Fruit fly (Drosophila melanogaster) whole organism, adult: ENCODE measurements around the gene CG44198.

ENCODE experiments used
- CG11617 ChIP-seq: fragments of 200-800 bp; sonication (Bioruptor generic); optimal IDR thresholded peaks from 2 replicates; lab custom pipeline; 2017; ENCODE audit warnings: mild to moderate bottlenecking, missing biosample characterization, missing genetic modification reagents, missing genetic modification characterization
- CG12768 ChIP-seq: fragments of 200-800 bp; sonication (Bioruptor generic); optimal IDR thresholded peaks from 2 replicates; lab custom pipeline; 2017; ENCODE audit warnings: missing biosample characterization, missing genetic modification characterization, mild to moderate bottlenecking, moderate library complexity, missing genetic modification reagents
- CG14711 ChIP-seq: fragments of 200-800 bp; sonication (Bioruptor generic); optimal IDR thresholded peaks from 2 replicates; lab custom pipeline; 2018; ENCODE audit warnings: missing biosample characterization, mild to moderate bottlenecking, missing genetic modification characterization, moderate library complexity
- CG1620 ChIP-seq: fragments of 200-800 bp; sonication (Bioruptor generic); optimal IDR thresholded peaks from 2 replicates; lab custom pipeline; 2016; ENCODE audit warnings: missing biosample characterization, missing genetic modification characterization
- CG33017 ChIP-seq: fragments of 200-800 bp; sonication (Bioruptor generic); optimal IDR thresholded peaks from 2 replicates; lab custom pipeline; 2018; ENCODE audit warnings: missing biosample characterization, mild to moderate bottlenecking, missing genetic modification characterization, moderate library complexity
- CG5204 ChIP-seq: fragments of 200-800 bp; sonication (Bioruptor generic); optimal IDR thresholded peaks from 2 replicates; lab custom pipeline; 2016; ENCODE audit warnings: missing biosample characterization, missing genetic modification characterization
- CG7045 ChIP-seq: fragments of 200-800 bp; sonication (Bioruptor generic); optimal IDR thresholded peaks from 2 replicates; lab custom pipeline; 2017; ENCODE audit warnings: missing biosample characterization, mild to moderate bottlenecking, missing genetic modification characterization
- CG7101 ChIP-seq: fragments of 200-800 bp; sonication (Bioruptor generic); optimal IDR thresholded peaks from 2 replicates; lab custom pipeline; 2018; ENCODE audit warnings: missing biosample characterization, mild to moderate bottlenecking, missing genetic modification characterization, moderate library complexity
- Clk ChIP-seq: fragments of 200-800 bp; sonication (Bioruptor generic); optimal IDR thresholded peaks from 2 replicates; lab custom pipeline; 2017; ENCODE audit warnings: missing biosample characterization, missing genetic modification characterization
- Crg-1 ChIP-seq: fragments of 200-800 bp; sonication (Bioruptor generic); optimal IDR thresholded peaks from 2 replicates; lab custom pipeline; 2016; ENCODE audit warnings: missing biosample characterization, missing genetic modification characterization
- Hr96 ChIP-seq: fragments of 200-800 bp; sonication (Bioruptor generic); optimal IDR thresholded peaks from 2 replicates; lab custom pipeline; 2016; ENCODE audit warnings: missing biosample characterization, missing genetic modification characterization
- Mnt ChIP-seq: fragments of 200-800 bp; sonication (Bioruptor generic); optimal IDR thresholded peaks from 2 replicates; lab custom pipeline; 2016; ENCODE audit warnings: missing biosample characterization, mild to moderate bottlenecking, missing genetic modification characterization
- bab1 ChIP-seq: fragments of 200-800 bp; sonication (Bioruptor generic); optimal IDR thresholded peaks from 3 replicates; lab custom pipeline; 2019; ENCODE audit warnings: missing biosample characterization, mild to moderate bottlenecking, missing genetic modification characterization, moderate library complexity
- cic ChIP-seq: fragments of 200-800 bp; sonication (Bioruptor generic); optimal IDR thresholded peaks from 2 replicates; lab custom pipeline; 2017; ENCODE audit warnings: missing biosample characterization, mild to moderate bottlenecking, missing genetic modification characterization, moderate library complexity
- cnc ChIP-seq, 2 experiments: fragments of >200 bp; optimal IDR thresholded peaks; 2 replicates each; lab custom pipeline; 2017
- kay ChIP-seq: fragments of 200-800 bp; sonication (Bioruptor generic); peaks from one replicate; lab custom pipeline; 2016; ENCODE audit warnings: missing biosample characterization, missing genetic modification characterization, borderline replicate concordance
- ovo ChIP-seq: fragments of 200-800 bp; sonication (Bioruptor generic); optimal IDR thresholded peaks from 2 replicates; lab custom pipeline; 2016; ENCODE audit warnings: missing biosample characterization, missing genetic modification characterization
- pad ChIP-seq: fragments of 200-800 bp; sonication (Bioruptor generic); optimal IDR thresholded peaks from 3 replicates; lab custom pipeline; 2017; ENCODE audit warnings: missing biosample characterization, missing genetic modification characterization, mild to moderate bottlenecking, moderate library complexity, missing genetic modification reagents
- tj ChIP-seq: fragments of 200-800 bp; sonication (Bioruptor generic); optimal IDR thresholded peaks from 3 replicates; lab custom pipeline; 2017; ENCODE audit warnings: missing biosample characterization, mild to moderate bottlenecking, missing genetic modification characterization, moderate library complexity
- toe ChIP-seq: fragments of 200-800 bp; sonication (Bioruptor generic); optimal IDR thresholded peaks from 2 replicates; lab custom pipeline; 2016; ENCODE audit warnings: missing biosample characterization, missing genetic modification characterization

The CG44198 gene

DNA sequence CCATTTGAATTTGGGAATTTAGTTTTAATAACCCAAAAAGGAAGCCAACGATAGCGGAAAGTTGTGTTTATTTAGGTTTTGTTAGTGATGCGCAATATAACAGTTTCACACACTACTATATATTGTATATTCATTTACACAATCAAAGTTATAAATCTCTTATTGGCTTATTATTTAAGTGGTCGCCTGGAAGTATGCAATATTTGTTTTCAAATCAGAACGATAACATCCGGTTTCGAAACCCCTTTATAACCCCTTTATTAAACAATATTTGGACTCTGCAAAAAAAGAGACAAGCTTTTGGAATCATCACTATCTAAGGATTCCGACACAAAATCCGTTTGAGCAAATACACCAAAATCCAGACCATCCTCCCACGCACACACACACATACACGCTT lies 39.0 kb upstream of the CG44198 start:
- TF ChIP-seq pad (GFP tag; lab: Kevin White, UChicago), result no peak
- no peak for TF ChIP-seq CG1620 (GFP tag; lab: Kevin White, UChicago)
- TF ChIP-seq kay, result no peak
- no peak for TF ChIP-seq tj (GFP tag; lab: Kevin White, UChicago)
- TF ChIP-seq bab1, result peak; percentile 60
- no peak for TF ChIP-seq Mnt (GFP tag; lab: Kevin White, UChicago)
- peak; percentile 32 for TF ChIP-seq CG11617 (GFP tag; lab: Kevin White, UChicago)
- TF ChIP-seq cic (GFP tag; lab: Kevin White, UChicago), result no peak
- TF ChIP-seq cnc (optimal IDR thresholded peaks at IDR 0.05; lab: Kevin White, UChicago), result no peak
- peak; percentile 4 for TF ChIP-seq CG12768 (GFP tag; lab: Kevin White, UChicago)
- TF ChIP-seq Crg-1 (GFP tag; lab: Kevin White, UChicago), result no peak
- no peak for TF ChIP-seq CG33017 (tag; lab: Kevin White, UChicago)
- TF ChIP-seq CG7101, result peak; percentile 19
- no peak for TF ChIP-seq Clk (GFP tag; lab: Kevin White, UChicago)
- TF ChIP-seq toe (GFP tag; lab: Kevin White, UChicago), result peak; percentile 33
- no peak for TF ChIP-seq CG7045 (GFP tag; lab: Kevin White, UChicago)
- TF ChIP-seq CG5204, result no peak
- no peak for TF ChIP-seq ovo (GFP tag; lab: Kevin White, UChicago)
- TF ChIP-seq Hr96 (GFP tag; lab: Kevin White, UChicago), result no peak
- TF ChIP-seq CG14711 (tag; lab: Kevin White, UChicago), result no peak

DNA sequence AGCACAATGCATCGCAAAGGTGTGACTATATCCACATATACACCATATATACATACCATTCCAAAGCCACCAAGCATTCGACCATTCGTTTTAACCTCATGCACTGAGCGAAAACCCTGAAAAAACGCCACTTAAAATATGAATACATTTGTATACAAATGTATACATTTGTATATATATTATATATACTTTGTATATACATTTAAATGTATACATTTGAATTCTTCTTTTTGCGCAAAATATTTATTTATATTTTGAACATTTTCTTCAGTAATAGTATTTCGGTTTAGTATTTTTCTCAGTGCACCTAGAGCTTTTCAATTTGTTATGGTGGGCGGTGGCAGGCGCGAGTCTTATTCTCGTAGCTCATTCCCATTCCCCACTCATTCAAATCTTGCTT lies 37.4 kb upstream of the CG44198 start:
- TF ChIP-seq tj (GFP tag; lab: Kevin White, UChicago) (peak; percentile 20), Mnt (GFP tag; lab: Kevin White, UChicago) (no peak), CG33017 (tag; lab: Kevin White, UChicago) (peak; percentile 87), ovo (GFP tag; lab: Kevin White, UChicago) (no peak), CG5204 (no peak), CG1620 (GFP tag; lab: Kevin White, UChicago) (no peak), CG12768 (GFP tag; lab: Kevin White, UChicago) (peak; percentile 57), kay (peak; percentile 71), Hr96 (GFP tag; lab: Kevin White, UChicago) (no peak), CG11617 (GFP tag; lab: Kevin White, UChicago) (peak; percentile 49), cic (GFP tag; lab: Kevin White, UChicago) (peak; percentile 11), CG14711 (tag; lab: Kevin White, UChicago) (peak; percentile 56), bab1 (no peak), toe (GFP tag; lab: Kevin White, UChicago) (no peak), cnc (optimal IDR thresholded peaks at IDR 0.05; lab: Kevin White, UChicago) (no peak), Crg-1 (GFP tag; lab: Kevin White, UChicago) (no peak), pad (GFP tag; lab: Kevin White, UChicago) (peak; percentile 11), Clk (GFP tag; lab: Kevin White, UChicago) (peak; percentile 18), CG7045 (GFP tag; lab: Kevin White, UChicago) (peak; percentile 77), CG7101 (peak; percentile 63)

DNA sequence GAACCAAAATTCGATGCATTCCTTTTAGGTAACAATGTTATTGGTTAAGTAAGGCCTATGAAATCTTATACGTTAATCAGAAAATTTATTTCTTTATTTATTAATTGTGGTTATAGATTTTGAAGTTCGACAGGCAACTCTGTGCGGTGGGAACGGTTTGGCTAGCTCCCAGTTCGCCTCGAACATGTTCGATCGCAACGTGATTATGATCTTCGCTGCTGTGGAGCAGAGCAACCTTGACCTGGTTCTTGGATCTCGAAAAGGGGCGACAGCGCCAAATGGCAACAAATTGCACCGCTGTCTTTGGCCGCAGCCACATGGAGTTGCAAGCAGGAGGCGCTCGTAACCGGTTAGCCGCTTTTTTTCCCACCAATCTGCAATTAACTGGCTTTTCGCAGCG lies 35.4 kb upstream of the CG44198 start:
- TF ChIP-seq Hr96 (GFP tag; lab: Kevin White, UChicago), result no peak
- no peak for TF ChIP-seq CG5204
- TF ChIP-seq CG11617 (GFP tag; lab: Kevin White, UChicago), result no peak
- no peak for TF ChIP-seq Crg-1 (GFP tag; lab: Kevin White, UChicago)
- no peak for TF ChIP-seq pad (GFP tag; lab: Kevin White, UChicago)
- TF ChIP-seq CG14711 (tag; lab: Kevin White, UChicago), result no peak
- no peak for TF ChIP-seq toe (GFP tag; lab: Kevin White, UChicago)
- no peak for TF ChIP-seq tj (GFP tag; lab: Kevin White, UChicago)
- no peak for TF ChIP-seq cic (GFP tag; lab: Kevin White, UChicago)
- TF ChIP-seq Mnt (GFP tag; lab: Kevin White, UChicago), result no peak
- TF ChIP-seq CG12768 (GFP tag; lab: Kevin White, UChicago), result no peak

DNA sequence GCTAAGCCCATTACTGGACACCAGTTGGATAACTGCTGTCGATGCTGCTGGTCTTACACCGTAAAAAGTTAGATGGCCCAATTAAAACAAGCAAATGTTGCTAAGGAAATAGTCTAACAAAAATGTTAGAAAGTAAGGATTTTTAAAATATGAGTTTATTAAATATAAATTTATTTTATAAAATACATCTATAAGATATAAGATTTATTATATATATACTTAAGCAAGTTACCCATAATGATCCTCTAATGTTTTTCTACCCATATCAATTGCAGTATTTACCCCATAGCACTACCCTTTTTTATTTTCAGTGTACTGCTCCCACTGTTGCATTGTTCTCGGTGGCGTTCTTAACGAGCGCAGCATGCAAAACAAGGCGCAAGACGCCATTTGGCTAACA lies 27.3 kb upstream of the CG44198 start:
- TF ChIP-seq CG14711 (tag; lab: Kevin White, UChicago), result no peak
- no peak for TF ChIP-seq cnc (optimal IDR thresholded peaks at IDR 0.05; lab: Kevin White, UChicago)

DNA sequence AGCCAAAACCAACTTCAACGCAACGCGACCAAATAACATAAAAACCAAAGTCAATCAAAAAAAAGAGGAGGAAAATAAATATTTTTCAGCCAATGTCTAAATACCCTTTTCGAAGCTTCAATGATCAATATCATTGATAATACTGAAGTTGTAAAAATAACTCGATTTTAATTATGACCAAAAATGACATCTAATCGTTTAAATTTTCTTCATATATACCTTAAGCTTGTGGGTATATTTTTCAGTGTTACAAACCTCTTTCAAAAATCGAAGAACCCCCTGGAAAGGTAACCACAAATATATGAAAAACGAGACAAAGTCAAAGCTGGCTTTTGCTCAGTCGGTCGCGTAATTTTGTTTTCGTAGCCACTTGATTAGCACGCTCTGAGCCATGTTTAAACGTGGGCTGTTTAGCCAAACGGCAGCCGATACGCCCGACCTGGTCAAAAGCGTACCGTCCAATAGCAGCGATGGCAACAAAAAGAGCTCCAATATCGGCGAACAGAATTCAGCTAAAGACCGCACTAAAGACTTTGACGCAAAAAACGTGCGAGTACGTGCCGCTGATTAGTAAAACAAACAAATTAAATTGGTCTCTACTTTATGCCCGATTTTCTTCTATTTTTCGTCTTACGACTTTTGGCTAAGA lies 26.2 kb upstream of the CG44198 start:
- TF ChIP-seq bab1 (peak; percentile 77), CG14711 (tag; lab: Kevin White, UChicago) (no peak)

DNA sequence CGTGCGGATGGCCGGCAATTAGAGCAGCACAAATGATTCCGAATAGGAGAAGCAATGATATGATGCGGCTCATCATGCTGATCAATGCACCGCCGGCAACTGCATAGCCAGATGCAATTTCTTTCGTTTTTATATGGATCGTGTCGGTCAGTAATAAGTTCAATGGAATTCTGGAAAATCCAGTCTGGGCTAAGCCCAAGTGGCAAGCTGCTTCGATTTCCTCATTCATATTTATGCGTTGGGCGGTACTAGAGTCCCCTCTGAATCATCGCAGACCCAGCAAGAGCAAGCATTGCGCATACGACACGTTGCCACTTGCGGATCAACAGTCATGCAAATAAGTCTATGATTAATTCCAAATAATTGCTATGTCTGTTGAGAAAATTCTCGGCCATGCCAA lies 24.6 kb upstream of the CG44198 start, which contains the start of gene CG16978:
TSS of gene CG16978 (minus strand) at position 101 of the 400 bp plus-strand sequence.
- TF ChIP-seq bab1 (no peak), pad (GFP tag; lab: Kevin White, UChicago) (no peak), cic (GFP tag; lab: Kevin White, UChicago) (no peak), Hr96 (GFP tag; lab: Kevin White, UChicago) (no peak), CG5204 (no peak), toe (GFP tag; lab: Kevin White, UChicago) (no peak), CG1620 (GFP tag; lab: Kevin White, UChicago) (no peak), CG7101 (no peak), ovo (GFP tag; lab: Kevin White, UChicago) (no peak), CG7045 (GFP tag; lab: Kevin White, UChicago) (no peak), cnc (optimal IDR thresholded peaks at IDR 0.05; lab: Kevin White, UChicago) (no peak), tj (GFP tag; lab: Kevin White, UChicago) (no peak), kay (no peak), CG12768 (GFP tag; lab: Kevin White, UChicago) (no peak), CG11617 (GFP tag; lab: Kevin White, UChicago) (no peak), Clk (GFP tag; lab: Kevin White, UChicago) (no peak), Mnt (GFP tag; lab: Kevin White, UChicago) (no peak), CG14711 (tag; lab: Kevin White, UChicago) (no peak)
